Fruit fly (Drosophila melanogaster) whole organism, embryonic: ENCODE data around the gene CG10435.

Experiments used
- BEAF-32 ChIP-seq: fragments of 200-800 bp; sonication (Bioruptor generic); optimal IDR thresholded peaks from 3 replicates; lab custom pipeline; 2017; ENCODE audit warnings: missing biosample characterization, missing genetic modification characterization, mild to moderate bottlenecking, moderate library complexity, missing genetic modification reagents
- Bgb ChIP-seq: fragments of 200-800 bp; sonication (Bioruptor generic); IDR thresholded peaks from 2 replicates; pipeline ENCODE4 v1.3.6; 2022; ENCODE audit warnings: missing biosample characterization, missing genetic modification characterization; ENCODE audit not compliant: partially characterized antibody
- CG11560 ChIP-seq: fragments of 200-800 bp; sonication (Bioruptor generic); IDR thresholded peaks from 3 replicates; pipeline ENCODE4 v1.3.6; 2022; ENCODE audit warnings: missing biosample characterization, missing genetic modification characterization
- CG12659 ChIP-seq: fragments of 200-800 bp; sonication (Bioruptor generic); optimal IDR thresholded peaks from 3 replicates; lab custom pipeline; 2017; ENCODE audit warnings: mild to moderate bottlenecking, missing biosample characterization, missing genetic modification reagents, missing genetic modification characterization
- CG13287 ChIP-seq: fragments of 200-800 bp; sonication (Bioruptor generic); IDR thresholded peaks from 2 replicates; pipeline ENCODE4 v1.3.6; 2022; ENCODE audit warnings: missing biosample characterization, missing genetic modification characterization; ENCODE audit not compliant: partially characterized antibody
- CG14710 ChIP-seq: fragments of 200-800 bp; sonication (Bioruptor generic); optimal IDR thresholded peaks from 3 replicates; lab custom pipeline; 2019; ENCODE audit warnings: missing biosample characterization, mild to moderate bottlenecking, missing genetic modification characterization, moderate library complexity
- CG15601 ChIP-seq: fragments of 200-800 bp; sonication (Bioruptor generic); optimal IDR thresholded peaks from 3 replicates; lab custom pipeline; 2019; ENCODE audit warnings: missing biosample characterization, mild to moderate bottlenecking, missing genetic modification characterization, moderate library complexity
- CG1603 ChIP-seq: fragments of 200-800 bp; sonication (Bioruptor generic); optimal IDR thresholded peaks from 2 replicates; lab custom pipeline; 2019; ENCODE audit warnings: missing biosample characterization, mild to moderate bottlenecking, missing genetic modification characterization, moderate library complexity
- CG17359 ChIP-seq: fragments of 200-800 bp; sonication (Bioruptor generic); optimal IDR thresholded peaks from 3 replicates; lab custom pipeline; 2018; ENCODE audit warnings: missing biosample characterization, mild to moderate bottlenecking, missing genetic modification characterization, moderate library complexity
- CG34224 ChIP-seq: fragments of 200-800 bp; sonication (Bioruptor generic); IDR thresholded peaks from 3 replicates; pipeline ENCODE4 v1.3.6; 2022; ENCODE audit warnings: missing biosample characterization, missing genetic modification characterization; ENCODE audit not compliant: partially characterized antibody
- CG3995 ChIP-seq: fragments of 200-800 bp; sonication (Bioruptor generic); optimal IDR thresholded peaks from 3 replicates; lab custom pipeline; 2016; ENCODE audit warnings: missing biosample characterization, missing genetic modification characterization
- CG4282 ChIP-seq: fragments of 200-800 bp; sonication (Bioruptor generic); optimal IDR thresholded peaks from 2 replicates; lab custom pipeline; 2016; ENCODE audit warnings: missing biosample characterization, missing genetic modification characterization
- CG9727 ChIP-seq: fragments of 200-800 bp; sonication (Bioruptor generic); optimal IDR thresholded peaks from 3 replicates; lab custom pipeline; 2017; ENCODE audit warnings: missing biosample characterization, mild to moderate bottlenecking, missing genetic modification characterization
- CG9797 ChIP-seq: fragments of 200-800 bp; sonication (Bioruptor generic); optimal IDR thresholded peaks from 3 replicates; lab custom pipeline; 2018; ENCODE audit warnings: missing biosample characterization, mild to moderate bottlenecking, missing genetic modification characterization
- Dll ChIP-seq: fragments of 200-800 bp; sonication (Bioruptor generic); IDR thresholded peaks from 4 replicates; pipeline ENCODE4 v1.3.6; 2022; ENCODE audit warnings: missing biosample characterization, missing genetic modification characterization; ENCODE audit not compliant: partially characterized antibody
- Dref ChIP-seq: fragments of 200-800 bp; sonication (Bioruptor generic); IDR thresholded peaks from 2 replicates; pipeline ENCODE4 v1.3.6; 2022; ENCODE audit warnings: missing biosample characterization, missing genetic modification characterization
- E2f2 ChIP-seq: fragments of 200-800 bp; sonication (Bioruptor generic); IDR thresholded peaks from 2 replicates; pipeline ENCODE4 v1.3.6; 2022; ENCODE audit warnings: missing biosample characterization, missing genetic modification characterization
- Elba2 ChIP-seq: fragments of 200-800 bp; sonication (Bioruptor generic); optimal IDR thresholded peaks from 3 replicates; lab custom pipeline; 2016; ENCODE audit warnings: missing biosample characterization, missing genetic modification characterization
- MBD-R2 ChIP-seq: fragments of 200-800 bp; sonication (Bioruptor generic); IDR thresholded peaks from 2 replicates; pipeline ENCODE4 v1.3.6; 2022; ENCODE audit warnings: missing biosample characterization, missing genetic modification characterization
- Myb ChIP-seq: fragments of 200-800 bp; sonication (Bioruptor generic); optimal IDR thresholded peaks from 2 replicates; lab custom pipeline; 2016; ENCODE audit warnings: missing biosample characterization, missing genetic modification characterization
- Nf-YC ChIP-seq: fragments of 200-800 bp; optimal IDR thresholded peaks from 3 replicates; lab custom pipeline; 2019; ENCODE audit warnings: missing biosample characterization, mild to moderate bottlenecking, missing genetic modification characterization, moderate library complexity
- Opbp ChIP-seq: fragments of 200-800 bp; sonication (Bioruptor generic); IDR thresholded peaks from 3 replicates; pipeline ENCODE4 v1.3.6; 2022; ENCODE audit warnings: missing biosample characterization, missing genetic modification characterization; ENCODE audit not compliant: partially characterized antibody
- Pdp1 ChIP-seq, 2 experiments: fragments of 200-800 bp; sonication (Bioruptor generic); optimal IDR thresholded peaks; 3 replicates each; lab custom pipeline; 2016; ENCODE audit warnings: missing biosample characterization in 2 of 2, missing genetic modification characterization in 2 of 2, mild to moderate bottlenecking in 1 of 2, moderate library complexity in 1 of 2
- Rx ChIP-seq: fragments of 200-800 bp; sonication (Bioruptor generic); IDR thresholded peaks from 2 replicates; pipeline ENCODE4 v1.3.6; 2022; ENCODE audit warnings: missing biosample characterization, missing genetic modification characterization
- YL-1 ChIP-seq: fragments of 200-800 bp; sonication (Bioruptor generic); optimal IDR thresholded peaks from 3 replicates; lab custom pipeline; 2017; ENCODE audit warnings: missing biosample characterization, mild to moderate bottlenecking, missing genetic modification characterization
- bbx ChIP-seq: fragments of 200-800 bp; sonication (Bioruptor generic); IDR thresholded peaks from 2 replicates; pipeline ENCODE4 v1.3.6; 2022; ENCODE audit warnings: missing biosample characterization, missing genetic modification characterization; ENCODE audit not compliant: partially characterized antibody
- cato ChIP-seq: fragments of 200-800 bp; sonication (Bioruptor generic); optimal IDR thresholded peaks from 2 replicates; lab custom pipeline; 2016; ENCODE audit warnings: missing biosample characterization, missing genetic modification characterization, borderline replicate concordance
- cg ChIP-seq: fragments of 200-800 bp; sonication (Bioruptor generic); optimal IDR thresholded peaks from 3 replicates; lab custom pipeline; 2019; ENCODE audit warnings: missing biosample characterization, mild to moderate bottlenecking, missing genetic modification characterization, moderate library complexity
- chn ChIP-seq: fragments of 200-800 bp; sonication (Bioruptor generic); optimal IDR thresholded peaks from 2 replicates; lab custom pipeline; 2016; ENCODE audit warnings: missing biosample characterization, missing genetic modification characterization
- dysf ChIP-seq: fragments of 200-800 bp; sonication (Bioruptor generic); IDR thresholded peaks from 3 replicates; pipeline ENCODE4 v1.3.6; 2022; ENCODE audit warnings: missing biosample characterization, missing genetic modification characterization
- ewg ChIP-seq: fragments of 200-800 bp; sonication (Bioruptor generic); optimal IDR thresholded peaks from 3 replicates; lab custom pipeline; 2017; ENCODE audit warnings: mild to moderate bottlenecking, missing biosample characterization, missing genetic modification reagents, missing genetic modification characterization
- gfzf ChIP-seq: fragments of 200-800 bp; sonication (Bioruptor generic); optimal IDR thresholded peaks from 2 replicates; lab custom pipeline; 2016; ENCODE audit warnings: missing biosample characterization, mild to moderate bottlenecking, missing genetic modification characterization, moderate library complexity
- grau ChIP-seq: fragments of 200-800 bp; optimal IDR thresholded peaks from 3 replicates; lab custom pipeline; 2019; ENCODE audit warnings: missing biosample characterization, mild to moderate bottlenecking, missing genetic modification characterization, moderate library complexity
- gsb-n ChIP-seq: fragments of 200-800 bp; sonication (Bioruptor generic); optimal IDR thresholded peaks from 3 replicates; lab custom pipeline; 2018; ENCODE audit warnings: missing biosample characterization, mild to moderate bottlenecking, missing genetic modification characterization
- insv ChIP-seq, 2 experiments: fragments of 200-800 bp; sonication (Bioruptor generic); optimal IDR thresholded peaks; 3 replicates each; lab custom pipeline; 2016 to 2018; ENCODE audit warnings: missing biosample characterization in 2 of 2, missing genetic modification characterization in 2 of 2
- jing ChIP-seq: fragments of 200-800 bp; sonication (Bioruptor generic); optimal IDR thresholded peaks from 2 replicates; lab custom pipeline; 2018; ENCODE audit warnings: missing biosample characterization, mild to moderate bottlenecking, missing genetic modification characterization
- kah ChIP-seq: fragments of 200-800 bp; sonication (Bioruptor generic); optimal IDR thresholded peaks from 2 replicates; lab custom pipeline; 2018; ENCODE audit warnings: missing biosample characterization, mild to moderate bottlenecking, missing genetic modification characterization
- nerfin-2 ChIP-seq: fragments of 200-800 bp; sonication (Bioruptor generic); IDR thresholded peaks from 2 replicates; pipeline ENCODE4 v1.3.6; 2022; ENCODE audit warnings: missing biosample characterization, missing genetic modification characterization; ENCODE audit not compliant: partially characterized antibody
- nom ChIP-seq: fragments of 200-800 bp; sonication (Bioruptor generic); optimal IDR thresholded peaks from 2 replicates; lab custom pipeline; 2017; ENCODE audit warnings: missing biosample characterization, missing genetic modification characterization, mild to moderate bottlenecking, moderate library complexity, missing genetic modification reagents
- oc ChIP-seq: fragments of 200-800 bp; sonication (Bioruptor generic); optimal IDR thresholded peaks from 2 replicates; lab custom pipeline; 2018; ENCODE audit warnings: missing biosample characterization, mild to moderate bottlenecking, missing genetic modification characterization, moderate library complexity
- pzg ChIP-seq: fragments of 200-800 bp; sonication (Bioruptor generic); optimal IDR thresholded peaks from 3 replicates; lab custom pipeline; 2018; ENCODE audit warnings: missing biosample characterization, mild to moderate bottlenecking, missing genetic modification characterization, moderate library complexity
- sc ChIP-seq, 3 experiments: fragments of >200 bp in 2 of 3; fragments of 200-800 bp in 1 of 3; sonication (Bioruptor generic) in 1 of 3; optimal IDR thresholded peaks; 2 replicates in 2 of 3; 3 replicates in 1 of 3; lab custom pipeline; 2017; ENCODE audit warnings: mild to moderate bottlenecking in 1 of 3, missing biosample characterization in 1 of 3, missing genetic modification characterization in 1 of 3, missing genetic modification reagents in 1 of 3
- sens ChIP-seq: fragments of 200-800 bp; sonication (Bioruptor generic); peaks from one replicate; lab custom pipeline; 2016; ENCODE audit warnings: missing biosample characterization, missing genetic modification characterization
- unpg ChIP-seq: fragments of 200-800 bp; sonication (Bioruptor generic); optimal IDR thresholded peaks from 3 replicates; lab custom pipeline; 2018; ENCODE audit warnings: missing biosample characterization, mild to moderate bottlenecking, missing genetic modification characterization, moderate library complexity
- vfl ChIP-seq: fragments of 200-800 bp; sonication (Bioruptor generic); optimal IDR thresholded peaks from 2 replicates; lab custom pipeline; 2016; ENCODE audit warnings: missing biosample characterization, missing genetic modification characterization

CG10435 gene

DNA sequence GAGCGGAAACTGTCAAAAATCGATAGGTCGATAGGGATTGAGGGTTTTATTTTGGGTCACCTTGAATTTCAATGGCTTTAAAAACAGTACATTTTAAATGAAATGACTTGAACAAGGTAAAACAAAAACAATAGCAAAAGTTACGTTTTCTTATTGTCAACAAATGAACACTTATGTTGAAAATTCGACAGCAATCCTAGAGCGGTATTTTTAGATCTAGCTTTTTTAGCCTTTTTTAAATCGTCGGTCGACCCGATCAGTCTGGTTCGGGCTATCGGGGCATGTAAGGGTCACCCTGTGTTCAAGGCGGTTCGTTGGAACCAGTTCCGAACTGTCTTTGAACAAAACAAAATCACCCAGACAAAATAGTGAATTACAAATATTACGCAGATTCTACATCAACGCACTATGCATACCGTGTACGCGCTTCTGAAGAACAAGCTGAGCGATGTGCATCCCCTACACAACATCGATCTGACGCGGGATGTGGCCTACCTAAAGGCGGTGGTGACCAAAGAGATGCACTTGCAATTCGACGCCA lies 3.9 kb downstream of the CG10435 start, which contains the start of the genes CG11052 and CG3223 (continued):
- no peak for TF ChIP-seq dysf (GFP tag; lab: Robert Waterston, UW)
- TF ChIP-seq CG11560 (tag; lab: Robert Waterston, UW): no peak
- TF ChIP-seq vfl (GFP tag; lab: Kevin White, UChicago): no peak
- TF ChIP-seq CG14710 (tag; lab: Kevin White, UChicago): peak; percentile 45
- TF ChIP-seq ewg (GFP tag; lab: Kevin White, UChicago): no peak
- TF ChIP-seq pzg: peak; percentile 72
- TF ChIP-seq nerfin-2: no peak
- peak; percentile 64 for TF ChIP-seq CG12659 (GFP tag; lab: Kevin White, UChicago)
- TF ChIP-seq jing (GFP tag; lab: Kevin White, UChicago): no peak
- no peak for TF ChIP-seq Rx (GFP tag; lab: Robert Waterston, UW)
- no peak for TF ChIP-seq cato (GFP tag; lab: Kevin White, UChicago)
- TF ChIP-seq, all 482 proteins: peak for 103

DNA sequence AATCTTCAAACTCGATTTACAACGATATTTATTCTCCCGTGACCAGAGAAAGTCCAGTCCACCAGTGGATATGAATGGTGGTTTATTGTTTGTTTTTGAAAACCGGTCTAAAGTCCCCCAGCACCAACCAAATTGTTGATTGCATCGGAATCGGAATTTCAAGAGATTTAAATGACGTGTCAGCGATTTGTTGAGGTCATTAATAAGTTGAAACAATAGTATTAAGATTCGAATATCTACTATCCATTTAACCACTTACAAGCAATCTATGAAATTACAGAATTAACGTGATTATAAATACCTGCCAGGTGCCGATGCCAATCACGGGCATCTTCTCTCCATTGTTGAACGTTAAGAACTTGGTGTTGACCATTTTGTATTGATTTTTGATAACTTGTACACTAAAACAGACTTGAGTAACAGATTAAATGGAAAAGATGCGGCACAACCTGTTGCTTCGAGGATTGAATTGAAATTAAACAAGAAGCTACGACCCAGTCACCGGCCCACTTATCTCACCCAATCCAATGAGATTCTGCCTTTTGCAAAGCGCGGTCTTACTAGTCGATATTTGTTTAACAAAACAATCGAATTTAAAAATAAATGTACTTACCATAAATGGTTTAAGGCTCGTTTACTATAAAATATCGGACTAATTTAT lies 5.3 kb downstream of the CG10435 start, which contains the start of gene CG2767:
Gene CG2767, minus strand, starts transcription at position 516 of the 661 bp plus-strand sequence.
- TF ChIP-seq pzg: peak; percentile 56
- TF ChIP-seq CG1603 (tag; lab: Kevin White, UChicago): peak; percentile 20
- TF ChIP-seq gsb-n (tag; lab: Kevin White, UChicago): no peak
- TF ChIP-seq Myb (GFP tag; lab: Kevin White, UChicago): peak; percentile 44
- no peak for TF ChIP-seq CG9727
- no peak; the same call in 2 of the 3 replicates for TF ChIP-seq CG34224 (GFP tag; lab: Robert Waterston, UW)
- 0 out of 2 replicates have a peak, but pooled peaks have one; percentile 10 for TF ChIP-seq bbx (GFP tag; lab: Robert Waterston, UW)
- TF ChIP-seq CG9797 (GFP tag; lab: Kevin White, UChicago): peak; percentile 45
- peak; percentile 78 for TF ChIP-seq Nf-YC
- TF ChIP-seq oc (tag; lab: Kevin White, UChicago): peak; percentile 12
- no peak for TF ChIP-seq Elba2 (GFP tag; lab: Kevin White, UChicago)
- peak in 1 of 2 experiments; percentile 53 for TF ChIP-seq Pdp1 (GFP tag; optimal IDR thresholded peaks at IDR 0.05; lab: Kevin White, UChicago)
- no peak for TF ChIP-seq grau (tag; lab: Kevin White, UChicago)
- peak; percentile 11; the same call in 1 of the 2 replicates for TF ChIP-seq Bgb
- peak; percentile 77 for TF ChIP-seq nom (GFP tag; lab: Kevin White, UChicago)
- TF ChIP-seq sc (optimal IDR thresholded peaks at IDR 0.05; lab: Kevin White, UChicago): no peak
- TF ChIP-seq sc (GFP tag; optimal IDR thresholded peaks at IDR 0.05; lab: Kevin White, UChicago): no peak
- peak; percentile 88 for TF ChIP-seq CG3995 (GFP tag; lab: Kevin White, UChicago)
- peak; percentile 86 for TF ChIP-seq E2f2 (GFP tag; lab: Robert Waterston, UW)
- TF ChIP-seq CG13287 (GFP tag; lab: Robert Waterston, UW): peak; percentile 34; the same call in 1 of the 2 replicates
- TF ChIP-seq BEAF-32 (GFP tag; lab: Kevin White, UChicago): peak; percentile 10
- TF ChIP-seq gfzf (GFP tag; lab: Kevin White, UChicago): peak; percentile 74
- TF ChIP-seq CG15601: peak; percentile 73
- TF ChIP-seq MBD-R2: peak; percentile 51; the same call in 1 of the 2 replicates
- TF ChIP-seq kah (GFP tag; lab: Kevin White, UChicago): peak; percentile 53
- no peak for TF ChIP-seq CG4282 (GFP tag; lab: Kevin White, UChicago)
- peak in 1 of 2 experiments; percentile 5 for TF ChIP-seq insv (GFP tag; optimal IDR thresholded peaks at IDR 0.05; lab: Kevin White, UChicago)
- peak; percentile 8; the same call in 2 of the 3 replicates for TF ChIP-seq Opbp (GFP tag; lab: Robert Waterston, UW)
- TF ChIP-seq cg (GFP tag; lab: Kevin White, UChicago): no peak
- 0 out of 4 replicates have a peak, but pooled peaks have one; percentile 24 for TF ChIP-seq Dll (GFP tag; lab: Robert Waterston, UW)
- peak; percentile 59 for TF ChIP-seq chn
- peak; percentile 40 for TF ChIP-seq sens (GFP tag; lab: Kevin White, UChicago)
- peak; percentile 12 for TF ChIP-seq YL-1 (GFP tag; lab: Kevin White, UChicago)
- no peak for TF ChIP-seq CG17359 (tag; lab: Kevin White, UChicago)
- TF ChIP-seq unpg: no peak
- TF ChIP-seq Dref: peak; percentile 69
